Worm (Caenorhabditis elegans) whole organism, L4/young adult: ENCODE data around the gene F29B9.11.
A peak's percentile ranks its signal among the peaks of the same experiment; 100 is the strongest.

Experiments used
- W03F9.2 ChIP-seq: fragments of 150-350 bp; optimal IDR thresholded peaks from 2 replicates; lab custom pipeline; 2014; ENCODE audit warnings: missing biosample characterization, missing genetic modification characterization
- dao-5 ChIP-seq: sonication (generic microtip); optimal IDR thresholded peaks from 2 replicates; lab custom pipeline; 2016; ENCODE audit warnings: missing genotype, missing genetic modification characterization, moderate library complexity, missing compliant biosample characterization
- him-1 ChIP-seq: sonication (generic microtip); optimal IDR thresholded peaks from 2 replicates; lab custom pipeline; 2016; ENCODE audit warnings: missing genotype, missing genetic modification reagents, missing genetic modification characterization, missing compliant biosample characterization

Gene F29B9.11

DNA sequence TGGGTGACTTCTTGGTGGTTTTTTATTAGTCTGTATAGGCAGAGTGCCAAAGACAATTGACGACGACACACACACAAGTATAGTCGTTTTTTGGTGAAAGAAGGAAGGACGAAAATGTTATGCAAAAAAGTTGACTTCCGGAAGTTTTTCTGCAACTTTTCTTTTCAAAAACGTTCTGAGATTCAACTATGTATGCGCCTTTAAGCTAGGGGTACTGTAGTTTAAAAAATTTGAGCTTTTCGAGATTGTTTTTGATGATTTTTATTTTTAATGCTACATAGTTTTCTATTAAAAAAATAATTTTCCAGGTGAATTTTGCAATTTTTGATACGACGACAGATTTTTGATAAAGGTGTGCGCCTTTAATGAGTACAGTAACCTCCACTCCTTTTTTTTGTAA lies 7.8 kb upstream of the F29B9.11 start:
- TF ChIP-seq dao-5 (tag; lab: Kevin White, UChicago) (no peak), him-1 (tag; lab: Kevin White, UChicago) (no peak), W03F9.2 (tag; lab: Kevin White, UChicago) (no peak)

DNA sequence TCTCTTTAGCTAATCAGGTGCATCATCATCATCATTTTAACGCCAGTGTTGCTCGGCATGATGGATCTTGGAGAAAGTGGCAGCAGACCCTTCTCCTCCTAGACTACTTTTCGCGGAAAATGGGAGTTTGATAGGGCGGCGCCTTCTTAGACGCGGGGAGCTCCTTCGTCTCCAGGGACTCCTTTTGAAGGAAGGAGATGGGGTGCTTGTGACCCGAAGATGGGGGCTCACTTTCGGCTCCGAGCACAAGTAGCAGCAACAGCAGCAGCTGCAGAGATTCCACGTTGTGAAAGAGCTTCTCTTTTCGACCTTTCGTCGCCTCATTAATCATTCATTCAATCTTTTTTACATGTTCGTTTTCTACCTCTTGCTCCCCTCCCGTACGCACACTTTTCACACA lies 7.4 kb upstream of the F29B9.11 start:
- TF ChIP-seq him-1 (tag; lab: Kevin White, UChicago) (no peak), W03F9.2 (tag; lab: Kevin White, UChicago) (no peak), dao-5 (tag; lab: Kevin White, UChicago) (no peak)

DNA sequence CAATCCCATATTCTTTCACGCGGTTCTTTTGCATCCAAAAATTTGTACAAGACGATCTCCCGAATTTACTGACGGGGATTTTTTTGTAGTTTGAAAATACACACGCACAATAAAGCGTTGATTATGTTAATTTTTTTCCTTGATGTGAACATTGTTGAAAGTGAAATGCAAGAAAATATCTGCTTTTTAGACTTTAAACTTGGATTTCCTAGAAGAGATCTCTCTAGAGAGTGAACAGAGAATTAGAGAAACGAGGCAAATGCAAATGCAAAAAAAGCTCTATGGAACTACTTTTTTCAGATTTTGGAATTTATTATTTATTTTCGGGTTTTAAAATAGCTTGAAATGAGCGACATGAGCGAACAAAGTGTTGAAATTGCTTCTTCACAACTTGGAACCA lies 5.1 kb upstream of the F29B9.11 start, which contains the start of gene F29B9.1:
TSS of gene F29B9.1 (plus strand) at position 301 of the 400 bp plus-strand sequence.
- TF ChIP-seq W03F9.2 (tag; lab: Kevin White, UChicago) = no peak
- TF ChIP-seq dao-5 (tag; lab: Kevin White, UChicago) = no peak
- no peak for TF ChIP-seq him-1 (tag; lab: Kevin White, UChicago)

DNA sequence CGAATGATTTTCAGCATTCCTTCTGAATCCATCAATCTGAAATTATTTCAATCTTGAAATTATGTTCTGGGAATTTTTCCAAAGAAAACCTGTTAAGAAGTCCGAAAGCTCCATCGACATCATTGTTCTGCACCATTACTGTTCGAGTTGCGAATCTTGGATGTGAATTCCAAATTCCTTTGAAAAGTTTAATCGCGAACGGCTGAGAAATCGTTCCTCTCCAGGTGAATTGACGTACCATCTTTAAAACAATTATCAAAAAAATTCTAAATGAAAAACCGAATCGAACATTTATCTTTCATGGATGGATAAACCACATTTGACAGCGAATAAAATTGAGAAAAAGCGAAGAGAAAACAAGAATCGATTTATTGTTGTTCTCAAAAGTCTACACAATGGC lies 724 bp downstream of the F29B9.11 start, which contains the start of gene mrps-21:
TSS of gene mrps-21 (minus strand) at position 241 of the 400 bp plus-strand sequence.
- TF ChIP-seq W03F9.2 (tag; lab: Kevin White, UChicago) = no peak
- TF ChIP-seq him-1 (tag; lab: Kevin White, UChicago) = no peak
- no peak for TF ChIP-seq dao-5 (tag; lab: Kevin White, UChicago)

DNA sequence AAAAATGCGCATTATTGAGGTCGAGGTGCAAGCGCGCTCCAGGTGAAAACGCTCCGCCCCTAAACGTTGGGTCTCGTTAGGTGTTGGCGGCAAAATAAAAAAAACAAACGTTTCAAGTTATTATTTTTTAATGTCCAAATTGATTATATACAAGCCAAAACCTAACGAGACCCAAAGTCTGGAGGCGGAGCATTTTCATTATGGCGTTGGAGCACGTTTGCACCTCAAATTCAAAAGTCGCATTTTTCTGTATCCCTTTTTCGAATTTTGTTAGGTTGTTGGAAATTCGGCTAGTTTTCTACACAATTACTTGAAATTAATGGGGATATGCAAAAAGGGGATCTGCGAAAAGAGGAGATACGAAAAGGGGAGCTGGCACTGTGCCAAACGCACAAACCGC lies 2.1 kb downstream of the F29B9.11 start, which contains the start of gene col-111:
TSS of gene col-111 (minus strand) at position 101 of the 400 bp plus-strand sequence.
- TF ChIP-seq dao-5 (tag; lab: Kevin White, UChicago) (no peak), him-1 (tag; lab: Kevin White, UChicago) (no peak), W03F9.2 (tag; lab: Kevin White, UChicago) (no peak)

DNA sequence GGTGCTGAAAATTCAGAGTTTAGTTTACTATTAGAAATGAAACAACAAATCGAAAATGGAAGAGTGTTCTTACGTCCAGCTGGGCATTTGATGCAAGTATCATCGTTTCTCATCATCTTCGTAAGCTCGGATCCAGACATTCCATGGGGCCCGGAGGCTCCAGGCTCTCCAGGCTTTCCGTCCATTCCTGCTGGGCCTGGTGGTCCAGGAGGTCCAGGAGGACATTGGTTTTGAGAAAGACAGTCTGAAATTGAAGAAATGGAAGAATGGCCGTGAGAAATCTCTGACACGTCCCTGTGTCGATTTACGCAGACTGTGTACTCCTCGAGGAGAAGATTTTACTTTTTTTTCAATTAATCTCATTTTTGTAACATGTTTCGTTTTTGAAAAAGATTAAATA lies 3.6 kb downstream of the F29B9.11 start:
- TF ChIP-seq him-1 (tag; lab: Kevin White, UChicago) (no peak), W03F9.2 (tag; lab: Kevin White, UChicago) (no peak)

DNA sequence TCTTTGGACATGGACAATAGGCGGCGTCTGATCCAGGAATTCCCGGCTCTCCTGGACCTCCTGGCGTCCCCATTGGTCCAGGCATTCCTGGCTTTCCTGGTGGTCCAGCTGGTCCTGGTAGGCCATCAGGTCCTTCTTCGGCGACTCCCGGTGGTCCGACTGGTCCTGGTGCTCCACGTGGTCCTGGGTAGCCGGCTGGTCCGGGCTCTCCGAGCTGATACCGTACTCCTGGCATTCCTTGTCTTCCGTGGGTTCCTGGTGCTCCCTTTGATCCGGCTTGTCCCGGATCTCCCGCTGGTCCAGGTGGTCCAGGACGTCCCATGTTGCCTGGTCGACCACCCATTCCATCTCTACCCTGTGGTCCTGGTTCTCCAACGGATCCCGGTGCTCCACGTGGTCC lies 4.0 kb downstream of the F29B9.11 start:
- TF ChIP-seq W03F9.2 (tag; lab: Kevin White, UChicago) = no peak
- TF ChIP-seq dao-5 (tag; lab: Kevin White, UChicago) = no peak
- TF ChIP-seq him-1 (tag; lab: Kevin White, UChicago) = no peak

DNA sequence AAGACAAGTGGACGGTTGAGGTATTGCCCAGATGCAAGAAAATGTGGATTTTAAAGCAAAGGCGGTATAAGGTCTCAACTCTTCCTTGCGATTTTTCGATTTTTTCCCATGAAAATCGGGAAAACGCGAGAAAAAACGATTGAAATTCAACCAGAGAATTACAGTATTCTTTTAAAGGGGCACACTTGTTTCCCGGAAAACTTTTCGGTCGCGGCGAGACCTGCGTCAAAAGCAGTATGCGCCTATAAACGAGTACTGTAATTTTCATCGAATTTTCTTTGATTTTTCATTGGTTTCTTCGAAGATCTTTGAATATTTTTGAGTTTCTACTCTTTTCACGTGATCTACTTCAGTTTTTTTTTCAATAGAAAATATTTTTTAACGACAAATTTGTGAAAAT lies 6.3 kb downstream of the F29B9.11 start:
- no peak for TF ChIP-seq dao-5 (tag; lab: Kevin White, UChicago)
- TF ChIP-seq W03F9.2 (tag; lab: Kevin White, UChicago) = no peak
- TF ChIP-seq him-1 (tag; lab: Kevin White, UChicago) = no peak

DNA sequence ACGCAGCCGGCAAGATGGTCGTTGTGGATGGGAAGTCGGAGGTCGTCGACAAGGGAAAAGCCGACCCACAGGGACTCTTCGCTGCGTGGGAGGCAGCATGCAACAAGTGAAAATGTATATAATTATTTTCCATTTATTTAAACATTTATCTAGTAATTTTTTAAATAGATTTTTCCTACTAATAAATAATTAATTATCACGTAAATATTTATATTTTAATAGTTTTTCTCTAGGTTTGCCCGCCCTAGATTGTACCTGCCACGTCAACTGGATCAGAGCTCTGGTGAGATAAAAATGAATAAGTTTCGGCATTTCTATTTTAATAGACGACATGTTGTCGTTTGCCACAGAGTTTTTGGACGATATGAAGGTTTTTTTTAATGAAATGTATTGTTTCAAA lies 7.0 kb downstream of the F29B9.11 start, which contains the start of gene psr-1:
TSS of gene psr-1 (plus strand) at position 301 of the 400 bp plus-strand sequence.
- TF ChIP-seq W03F9.2 (tag; lab: Kevin White, UChicago) (no peak), him-1 (tag; lab: Kevin White, UChicago) (no peak), dao-5 (tag; lab: Kevin White, UChicago) (no peak)

DNA sequence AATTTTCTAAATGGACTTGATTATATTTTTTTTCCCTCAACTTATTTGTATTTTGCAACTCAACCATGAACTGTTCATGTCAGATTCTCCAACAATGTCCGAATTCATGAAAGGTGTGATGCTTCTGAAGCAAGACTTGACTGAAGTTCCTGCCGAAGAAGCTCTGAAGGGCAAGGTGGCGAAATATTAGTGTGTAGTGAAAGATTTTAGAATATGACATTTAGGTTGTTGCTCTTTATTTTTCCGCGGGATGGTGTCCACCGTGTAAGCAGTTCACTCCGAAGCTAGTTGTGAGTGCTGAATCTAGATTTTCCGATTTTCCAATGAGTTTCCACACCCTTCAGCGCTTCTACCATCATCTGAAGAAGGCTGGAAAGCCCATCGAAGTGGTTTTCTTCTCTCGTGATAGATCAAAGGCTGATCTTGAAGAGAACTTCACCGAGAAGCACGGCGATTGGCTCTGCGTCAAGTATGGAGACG lies 7.6 kb downstream of the F29B9.11 start, which contains the start of gene F29B9.5:
TSS of gene F29B9.5 (plus strand) at position 51 of the 480 bp plus-strand sequence.
- TF ChIP-seq him-1 (tag; lab: Kevin White, UChicago) (no peak), dao-5 (tag; lab: Kevin White, UChicago) (no peak), W03F9.2 (tag; lab: Kevin White, UChicago) (no peak)

DNA sequence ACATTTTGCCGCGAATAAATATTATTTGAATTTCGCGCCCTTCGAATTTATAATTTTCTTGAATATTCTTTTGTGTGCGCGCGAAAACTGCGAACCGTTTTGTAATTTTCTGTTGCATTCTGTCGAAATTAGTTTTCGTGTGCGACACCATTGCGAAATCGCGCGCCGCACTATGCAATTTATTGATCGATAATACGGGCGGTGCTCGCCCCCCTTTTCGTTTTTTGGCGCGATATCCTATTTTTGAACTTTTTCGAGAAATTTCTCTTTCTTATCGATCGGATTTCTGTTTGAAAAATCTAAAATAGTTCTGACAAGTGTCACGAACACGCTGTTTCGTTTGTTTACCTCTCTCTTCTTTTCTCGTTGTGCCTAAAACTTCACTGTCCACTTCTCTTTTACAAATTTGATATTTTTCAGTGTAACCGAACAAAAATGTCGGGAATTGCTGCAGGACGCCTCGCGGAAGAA lies 9.3 kb downstream of the F29B9.11 start, which contains the start of gene ubc-9:
TSS of gene ubc-9 (plus strand) at position 421 of the 471 bp plus-strand sequence.
- TF ChIP-seq him-1 (tag; lab: Kevin White, UChicago) = peak; percentile 52
- TF ChIP-seq dao-5 (tag; lab: Kevin White, UChicago) = no peak
- TF ChIP-seq W03F9.2 (tag; lab: Kevin White, UChicago) = peak; percentile 27

DNA sequence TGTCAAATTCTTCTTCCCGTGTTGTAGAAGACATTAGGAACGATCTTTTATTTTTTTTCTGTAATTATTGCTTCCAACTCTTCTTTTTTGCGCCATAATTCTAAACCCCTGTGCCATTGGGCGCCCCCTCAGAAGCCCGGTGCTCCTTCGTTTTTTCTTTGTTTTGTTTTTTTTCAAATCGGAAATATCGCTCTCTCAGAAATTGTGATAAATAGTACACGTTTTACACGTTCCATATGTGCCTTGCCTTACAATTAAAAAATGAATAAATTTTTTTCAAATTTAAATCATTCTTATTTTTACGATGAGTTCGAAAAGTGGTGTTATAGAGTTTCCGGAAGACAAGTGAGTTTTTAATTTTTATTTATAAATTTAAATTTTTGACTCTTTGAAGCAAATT lies 10.5 kb downstream of the F29B9.11 start, which contains the start of gene F29B9.7:
TSS of gene F29B9.7 (plus strand) at position 301 of the 400 bp plus-strand sequence.
- TF ChIP-seq him-1 (tag; lab: Kevin White, UChicago) = no peak
- TF ChIP-seq W03F9.2 (tag; lab: Kevin White, UChicago) = no peak
- no peak for TF ChIP-seq dao-5 (tag; lab: Kevin White, UChicago)

DNA sequence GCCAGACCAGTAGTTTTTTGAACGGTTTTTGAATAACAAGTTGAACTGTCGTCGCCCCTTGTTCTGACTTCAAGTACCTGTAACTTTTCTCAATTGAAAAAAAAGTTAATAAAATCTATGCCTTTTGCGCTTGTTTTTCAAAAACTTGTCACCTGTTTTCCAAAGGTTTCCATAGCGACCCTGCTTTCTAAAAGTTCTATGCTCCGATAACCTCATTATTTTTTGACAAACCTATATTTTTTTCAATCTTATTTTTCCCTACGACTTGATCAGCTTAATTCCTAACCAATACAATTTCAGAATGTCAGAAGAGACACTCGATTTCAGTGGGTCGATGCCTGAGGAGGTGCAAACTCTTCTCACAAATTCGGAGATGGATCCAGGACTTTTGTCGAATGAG lies 12.6 kb downstream of the F29B9.11 start, which contains the start of gene F29B9.8:
TSS of gene F29B9.8 (plus strand) at position 301 of the 400 bp plus-strand sequence.
- TF ChIP-seq W03F9.2 (tag; lab: Kevin White, UChicago) (no peak), him-1 (tag; lab: Kevin White, UChicago) (no peak), dao-5 (tag; lab: Kevin White, UChicago) (no peak)

DNA sequence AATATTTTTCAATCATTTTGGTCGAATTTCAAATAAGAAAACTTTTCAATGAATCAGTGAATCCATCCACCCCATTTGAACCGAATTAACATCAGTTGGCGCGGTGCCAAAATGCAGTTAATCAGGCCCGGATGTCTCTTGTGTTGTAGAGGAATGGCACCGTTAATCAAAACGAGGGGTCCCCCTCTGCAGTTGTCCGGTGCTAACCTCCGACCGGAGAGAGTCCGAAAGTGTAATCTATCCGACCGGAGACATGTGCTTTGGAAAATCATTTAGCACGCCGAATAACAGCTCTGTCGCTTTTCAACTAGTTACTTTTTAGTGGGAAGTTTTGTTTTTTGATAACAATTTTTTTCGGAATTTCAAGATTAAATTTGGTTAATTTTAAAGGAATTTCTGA lies 14.8 kb downstream of the F29B9.11 start:
- no peak for TF ChIP-seq W03F9.2 (tag; lab: Kevin White, UChicago)
- no peak for TF ChIP-seq him-1 (tag; lab: Kevin White, UChicago)
- no peak for TF ChIP-seq dao-5 (tag; lab: Kevin White, UChicago)
